Worm (Caenorhabditis elegans) whole organism, L4/young adult: ENCODE measurements around the gene srsx-31.
"Not testable (repeated sequence)": the region's sequence is repeated elsewhere in the genome, so short reads cannot be mapped to it uniquely, and the experiment has no call there.

Experiments used
- W03F9.2 ChIP-seq: fragments of 150-350 bp; optimal IDR thresholded peaks from 2 replicates; lab custom pipeline; 2014; ENCODE audit warnings: missing biosample characterization, missing genetic modification characterization
- dao-5 ChIP-seq: sonication (generic microtip); optimal IDR thresholded peaks from 2 replicates; lab custom pipeline; 2016; ENCODE audit warnings: missing genotype, missing genetic modification characterization, moderate library complexity, missing compliant biosample characterization
- him-1 ChIP-seq: sonication (generic microtip); optimal IDR thresholded peaks from 2 replicates; lab custom pipeline; 2016; ENCODE audit warnings: missing genotype, missing genetic modification reagents, missing genetic modification characterization, missing compliant biosample characterization

srsx-31 gene

ce11 chrV:11254980-11255379 is at the start of gene srsx-31:
TSS of gene srsx-31 (minus strand) at chrV:11255080.
- no peak for TF ChIP-seq him-1 (tag; lab: Kevin White, UChicago)

- TF ChIP-seq him-1 (tag; lab: Kevin White, UChicago) (no peak), W03F9.2 (tag; lab: Kevin White, UChicago) (no peak), dao-5 (tag; lab: Kevin White, UChicago) (no peak)
Observed at ce11 chrV:11304200-11304599, 49.3 kb upstream of the srsx-31 start.

ce11 chrV:11302698-11303097 is 47.8 kb upstream of the srsx-31 start, which contains the start of gene srh-46:
TSS of gene srh-46 (minus strand) at chrV:11302886.
- TF ChIP-seq him-1 (tag; lab: Kevin White, UChicago) (no peak), dao-5 (tag; lab: Kevin White, UChicago) (no peak), W03F9.2 (tag; lab: Kevin White, UChicago) (no peak)

- TF ChIP-seq W03F9.2 (tag; lab: Kevin White, UChicago) (no peak), him-1 (tag; lab: Kevin White, UChicago) (no peak), dao-5 (tag; lab: Kevin White, UChicago) (no peak)
Observed at ce11 chrV:11300539-11300938, 45.7 kb upstream of the srsx-31 start, which contains the start of gene srh-47. TSS of gene srh-47 (minus strand) at chrV:11300639.

ce11 chrV:11299406-11299805 is 44.5 kb upstream of the srsx-31 start:
- TF ChIP-seq him-1 (tag; lab: Kevin White, UChicago) (no peak), dao-5 (tag; lab: Kevin White, UChicago) (no peak), W03F9.2 (tag; lab: Kevin White, UChicago) (no peak)

ce11 chrV:11298632-11299031 is 43.8 kb upstream of the srsx-31 start, which contains the start of gene T03F7.5:
TSS of gene T03F7.5 (minus strand) at chrV:11298732.
- TF ChIP-seq dao-5 (tag; lab: Kevin White, UChicago) (no peak), him-1 (tag; lab: Kevin White, UChicago) (no peak), W03F9.2 (tag; lab: Kevin White, UChicago) (no peak)

- no peak for TF ChIP-seq W03F9.2 (tag; lab: Kevin White, UChicago)
- TF ChIP-seq him-1 (tag; lab: Kevin White, UChicago) = no peak
- TF ChIP-seq dao-5 (tag; lab: Kevin White, UChicago) = no peak
Observed at ce11 chrV:11294393-11294792, 39.5 kb upstream of the srsx-31 start, which contains the start of gene T03F7.6. TSS of gene T03F7.6 (plus strand) at chrV:11294693.

ce11 chrV:11292682-11293081 is 37.8 kb upstream of the srsx-31 start:
- no peak for TF ChIP-seq him-1 (tag; lab: Kevin White, UChicago)
- no peak for TF ChIP-seq W03F9.2 (tag; lab: Kevin White, UChicago)
- no peak for TF ChIP-seq dao-5 (tag; lab: Kevin White, UChicago)

ce11 chrV:11290888-11291287 is 36.0 kb upstream of the srsx-31 start, which contains the start of gene C03E10.1:
TSS of gene C03E10.1 (plus strand) at chrV:11291188.
- TF ChIP-seq W03F9.2 (tag; lab: Kevin White, UChicago) (no peak), dao-5 (tag; lab: Kevin White, UChicago) (no peak), him-1 (tag; lab: Kevin White, UChicago) (no peak)

ce11 chrV:11286114-11286513 is 31.2 kb upstream of the srsx-31 start, which contains the start of gene C03E10.3:
TSS of gene C03E10.3 (plus strand) at chrV:11286414.
- not testable (repeated sequence) for TF ChIP-seq dao-5, him-1, W03F9.2 (tag; lab: Kevin White, UChicago)

ce11 chrV:11282272-11282671 is 27.4 kb upstream of the srsx-31 start, which contains the start of gene gly-20:
TSS of gene gly-20 (plus strand) at chrV:11282572.
- TF ChIP-seq him-1 (tag; lab: Kevin White, UChicago) = no peak

- TF ChIP-seq dao-5 (tag; lab: Kevin White, UChicago) (no peak), W03F9.2 (tag; lab: Kevin White, UChicago) (no peak), him-1 (tag; lab: Kevin White, UChicago) (no peak)
Observed at ce11 chrV:11281414-11282209, 26.7 kb upstream of the srsx-31 start.

ce11 chrV:11279564-11279963 is 24.7 kb upstream of the srsx-31 start:
- TF ChIP-seq dao-5 (tag; lab: Kevin White, UChicago) (no peak), him-1 (tag; lab: Kevin White, UChicago) (no peak), W03F9.2 (tag; lab: Kevin White, UChicago) (no peak)

- TF ChIP-seq dao-5 (tag; lab: Kevin White, UChicago) (no peak), him-1 (tag; lab: Kevin White, UChicago) (no peak), W03F9.2 (tag; lab: Kevin White, UChicago) (no peak)
Observed at ce11 chrV:11272848-11273247, 18.0 kb upstream of the srsx-31 start, which contains the start of gene clec-223. TSS of gene clec-223 (plus strand) at chrV:11273148.
